Fruit fly (Drosophila melanogaster): ENCODE data around the gene PCNA2.
A peak's percentile ranks its signal among the peaks of the same experiment; 100 is the strongest.

- TF ChIP-seq svp (GFP tag) (no peak), CG16779 (tag; optimal IDR thresholded peaks at IDR 0.05) (no peak), Hr4 (GFP tag; optimal IDR thresholded peaks at IDR 0.05) (peak; percentile 27), CG11294 (GFP tag; IDR thresholded peaks at IDR 0.05) (no peak), Lpt (GFP tag; optimal IDR thresholded peaks at IDR 0.05) (no peak), spab (GFP tag; optimal IDR thresholded peaks at IDR 0.05) (no peak), fd85E (GFP tag; optimal IDR thresholded peaks at IDR 0.05) (no peak), CG6163 (GFP tag; IDR thresholded peaks at IDR 0.05) (no peak), CG11902 (GFP tag; optimal IDR thresholded peaks at IDR 0.05) (peak; percentile 5), Sox14 (GFP tag; optimal IDR thresholded peaks at IDR 0.05) (peak; percentile 1)
Measured at dm6 chr2L:19577187-19577765, 6.5 kb downstream of the PCNA2 start, which contains the start of the genes spi and msb1l.

Data from whole organism, prepupa.